Fruit fly (Drosophila melanogaster) whole organism, embryonic: ENCODE measurements around the gene Rfx.

ENCODE experiments used
- ATbp ChIP-seq: fragments of 200-800 bp; sonication (Bioruptor generic); optimal IDR thresholded peaks from 2 replicates; lab custom pipeline; 2017; ENCODE audit warnings: missing biosample characterization, mild to moderate bottlenecking, missing genetic modification characterization, missing genetic modification reagents
- Aef1 ChIP-seq: fragments of 200-800 bp; sonication (Bioruptor generic); IDR thresholded peaks from 3 replicates; pipeline ENCODE4 v1.3.6; 2022; ENCODE audit warnings: missing biosample characterization, missing genetic modification characterization
- Atf6 ChIP-seq: fragments of 200-800 bp; sonication (Bioruptor generic); IDR thresholded peaks from 2 replicates; pipeline ENCODE4 v1.3.6; 2022; ENCODE audit warnings: missing biosample characterization, missing genetic modification characterization
- CG10147 ChIP-seq: fragments of 200-800 bp; sonication (Bioruptor generic); optimal IDR thresholded peaks from 2 replicates; lab custom pipeline; 2019; ENCODE audit warnings: missing biosample characterization, mild to moderate bottlenecking, missing genetic modification characterization, moderate library complexity
- CG10431 ChIP-seq: fragments of 200-800 bp; sonication (Bioruptor generic); optimal IDR thresholded peaks from 3 replicates; lab custom pipeline; 2018; ENCODE audit warnings: missing biosample characterization, mild to moderate bottlenecking, missing genetic modification characterization
- CG11695 ChIP-seq: fragments of 200-800 bp; sonication (Bioruptor generic); IDR thresholded peaks from 3 replicates; pipeline ENCODE4 v1.3.6; 2022; ENCODE audit warnings: missing biosample characterization, missing genetic modification characterization
- CG12219 ChIP-seq: fragments of 200-800 bp; sonication (Bioruptor generic); optimal IDR thresholded peaks from 3 replicates; lab custom pipeline; 2018; ENCODE audit warnings: missing biosample characterization, mild to moderate bottlenecking, missing genetic modification characterization
- CG16779 ChIP-seq: fragments of 200-800 bp; sonication (Bioruptor generic); IDR thresholded peaks from 2 replicates; pipeline ENCODE4 v1.3.6; 2022; ENCODE audit warnings: missing biosample characterization, missing genetic modification characterization
- CG17361 ChIP-seq: fragments of 200-800 bp; sonication (Bioruptor generic); IDR thresholded peaks from 3 replicates; pipeline ENCODE4 v1.3.6; 2022; ENCODE audit warnings: missing biosample characterization, missing genetic modification characterization
- CG2120 ChIP-seq: fragments of 200-800 bp; sonication (Bioruptor generic); optimal IDR thresholded peaks from 3 replicates; lab custom pipeline; 2016; ENCODE audit warnings: missing biosample characterization, missing genetic modification characterization
- CG2678 ChIP-seq: fragments of 200-800 bp; sonication (Bioruptor generic); optimal IDR thresholded peaks from 3 replicates; lab custom pipeline; 2019; ENCODE audit warnings: missing biosample characterization, mild to moderate bottlenecking, missing genetic modification characterization, moderate library complexity
- CG2712 ChIP-seq: fragments of 200-800 bp; optimal IDR thresholded peaks from 3 replicates; lab custom pipeline; 2019; ENCODE audit warnings: missing biosample characterization, mild to moderate bottlenecking, missing genetic modification characterization, moderate library complexity
- CG31365 ChIP-seq: fragments of 200-800 bp; sonication (Bioruptor generic); optimal IDR thresholded peaks from 2 replicates; lab custom pipeline; 2018; ENCODE audit warnings: missing biosample characterization, mild to moderate bottlenecking, missing genetic modification characterization
- CG33213 ChIP-seq: fragments of 200-800 bp; sonication (Bioruptor generic); optimal IDR thresholded peaks from 3 replicates; lab custom pipeline; 2016; ENCODE audit warnings: missing biosample characterization, missing genetic modification characterization
- CG33557 ChIP-seq: fragments of 200-800 bp; sonication (Bioruptor generic); optimal IDR thresholded peaks from 2 replicates; lab custom pipeline; 2019; ENCODE audit warnings: missing biosample characterization, mild to moderate bottlenecking, missing genetic modification characterization, moderate library complexity
- CG3407 ChIP-seq: fragments of 200-800 bp; sonication (Bioruptor generic); optimal IDR thresholded peaks from 2 replicates; lab custom pipeline; 2018; ENCODE audit warnings: missing biosample characterization, mild to moderate bottlenecking, missing genetic modification characterization
- CG34224 ChIP-seq: fragments of 200-800 bp; sonication (Bioruptor generic); IDR thresholded peaks from 3 replicates; pipeline ENCODE4 v1.3.6; 2022; ENCODE audit warnings: missing biosample characterization, missing genetic modification characterization; ENCODE audit not compliant: partially characterized antibody
- CG7745 ChIP-seq: fragments of 200-800 bp; sonication (Bioruptor generic); optimal IDR thresholded peaks from 2 replicates; lab custom pipeline; 2018; ENCODE audit warnings: missing biosample characterization, mild to moderate bottlenecking, missing genetic modification characterization, moderate library complexity
- CG7839 ChIP-seq: fragments of 200-800 bp; sonication (Bioruptor generic); optimal IDR thresholded peaks from 3 replicates; lab custom pipeline; 2018; ENCODE audit warnings: missing biosample characterization, mild to moderate bottlenecking, missing genetic modification characterization, moderate library complexity
- CG9609 ChIP-seq: fragments of 200-800 bp; sonication (Bioruptor generic); optimal IDR thresholded peaks from 3 replicates; lab custom pipeline; 2016; ENCODE audit warnings: missing biosample characterization, missing genetic modification characterization
- CrebB ChIP-seq: fragments of 200-800 bp; sonication (Bioruptor generic); optimal IDR thresholded peaks from 3 replicates; lab custom pipeline; 2018; ENCODE audit warnings: missing biosample characterization, mild to moderate bottlenecking, missing genetic modification characterization
- ERR ChIP-seq: fragments of 200-800 bp; sonication (Bioruptor generic); optimal IDR thresholded peaks from 2 replicates; lab custom pipeline; 2016; ENCODE audit warnings: missing biosample characterization, missing genetic modification characterization
- Eip74EF ChIP-seq, 2 experiments: fragments of 200-800 bp in 1 of 2; fragments of >200 bp in 1 of 2; sonication (Bioruptor generic) in 1 of 2; optimal IDR thresholded peaks; 2 replicates each; lab custom pipeline; 2017 to 2019; ENCODE audit warnings: missing biosample characterization in 2 of 2, missing genetic modification characterization in 2 of 2, mild to moderate bottlenecking in 1 of 2, moderate library complexity in 1 of 2
- Fer1 ChIP-seq: fragments of 200-800 bp; sonication (Bioruptor generic); optimal IDR thresholded peaks from 2 replicates; lab custom pipeline; 2017; ENCODE audit warnings: missing biosample characterization, mild to moderate bottlenecking, missing genetic modification characterization
- H2.0 ChIP-seq: fragments of 200-800 bp; sonication (Bioruptor generic); IDR thresholded peaks from 2 replicates; pipeline ENCODE4 v1.3.6; 2022; ENCODE audit warnings: missing biosample characterization, missing genetic modification characterization
- Hey ChIP-seq: fragments of 200-800 bp; sonication (Bioruptor generic); optimal IDR thresholded peaks from 3 replicates; lab custom pipeline; 2018; ENCODE audit warnings: missing biosample characterization, mild to moderate bottlenecking, missing genetic modification characterization
- Hmx ChIP-seq: fragments of 200-800 bp; sonication (Bioruptor generic); optimal IDR thresholded peaks from 2 replicates; lab custom pipeline; 2016; ENCODE audit warnings: missing biosample characterization, missing genetic modification characterization
- Hr51 ChIP-seq, 2 experiments: fragments of 200-800 bp; sonication (Bioruptor generic); optimal IDR thresholded peaks; 2 replicates in 1 of 2; 3 replicates in 1 of 2; lab custom pipeline; 2016 to 2018; ENCODE audit warnings: missing biosample characterization in 2 of 2, missing genetic modification characterization in 2 of 2, mild to moderate bottlenecking in 1 of 2, moderate library complexity in 1 of 2
- Neu2 ChIP-seq: fragments of 200-800 bp; sonication (Bioruptor generic); optimal IDR thresholded peaks from 3 replicates; lab custom pipeline; 2016; ENCODE audit warnings: missing biosample characterization, missing genetic modification characterization, borderline replicate concordance
- Ptx1 ChIP-seq: fragments of 200-800 bp; sonication (Bioruptor generic); IDR thresholded peaks from 2 replicates; pipeline ENCODE4 v1.3.6; 2022; ENCODE audit warnings: missing biosample characterization, missing genetic modification characterization
- Spps ChIP-seq: fragments of 200-800 bp; sonication (Bioruptor generic); optimal IDR thresholded peaks from 2 replicates; lab custom pipeline; 2018; ENCODE audit warnings: missing biosample characterization, mild to moderate bottlenecking, missing genetic modification characterization
- Stat92E ChIP-seq, 3 experiments: fragments of >200 bp in 2 of 3; fragments of 200-800 bp in 1 of 3; sonication (Bioruptor generic) in 1 of 3; optimal IDR thresholded peaks; 2 replicates each; lab custom pipeline; 2017 to 2019; ENCODE audit warnings: missing biosample characterization in 3 of 3, missing genetic modification characterization in 3 of 3, mild to moderate bottlenecking in 1 of 3, moderate library complexity in 1 of 3
- Taf1 ChIP-seq: fragments of 200-800 bp; sonication (Bioruptor generic); IDR thresholded peaks from 2 replicates; pipeline ENCODE4 v1.3.6; 2022; ENCODE audit warnings: missing biosample characterization, missing genetic modification characterization
- abd-A ChIP-seq: fragments of 200-800 bp; sonication (Bioruptor generic); optimal IDR thresholded peaks from 3 replicates; lab custom pipeline; 2019; ENCODE audit warnings: missing biosample characterization, mild to moderate bottlenecking, missing genetic modification characterization, moderate library complexity
- ac ChIP-seq: fragments of 200-800 bp; sonication (Bioruptor generic); optimal IDR thresholded peaks from 3 replicates; lab custom pipeline; 2017; ENCODE audit warnings: missing biosample characterization, mild to moderate bottlenecking, missing genetic modification characterization
- az2 ChIP-seq: fragments of 200-800 bp; sonication (Bioruptor generic); optimal IDR thresholded peaks from 3 replicates; lab custom pipeline; 2016; ENCODE audit warnings: missing biosample characterization, missing genetic modification characterization
- chinmo ChIP-seq: fragments of 200-800 bp; sonication (Bioruptor generic); IDR thresholded peaks from 4 replicates; pipeline ENCODE4 v1.3.6; 2022; ENCODE audit warnings: missing biosample characterization, missing genetic modification characterization; ENCODE audit not compliant: partially characterized antibody
- croc ChIP-seq: fragments of 200-800 bp; sonication (Bioruptor generic); conservative IDR thresholded peaks from 3 replicates; pipeline ENCODE4 v1.3.6; 2022; ENCODE audit warnings: missing biosample characterization, missing genetic modification characterization
- dimm ChIP-seq: fragments of 200-800 bp; sonication (Bioruptor generic); IDR thresholded peaks from 2 replicates; pipeline ENCODE4 v1.3.6; 2022; ENCODE audit warnings: missing biosample characterization, missing genetic modification characterization
- ftz-f1 ChIP-seq: fragments of 200-800 bp; sonication (Bioruptor generic); optimal IDR thresholded peaks from 2 replicates; lab custom pipeline; 2016; ENCODE audit warnings: missing biosample characterization, missing genetic modification characterization
- gsb-n ChIP-seq: fragments of 200-800 bp; sonication (Bioruptor generic); optimal IDR thresholded peaks from 3 replicates; lab custom pipeline; 2018; ENCODE audit warnings: missing biosample characterization, mild to moderate bottlenecking, missing genetic modification characterization
- hb ChIP-seq: fragments of 200-800 bp; sonication (Bioruptor generic); IDR thresholded peaks from 3 replicates; pipeline ENCODE4 v1.3.6; 2022; ENCODE audit warnings: missing biosample characterization, missing genetic modification characterization; ENCODE audit not compliant: partially characterized antibody
- maf-S ChIP-seq: fragments of 200-800 bp; sonication (Bioruptor generic); optimal IDR thresholded peaks from 2 replicates; lab custom pipeline; 2016; ENCODE audit warnings: missing biosample characterization, missing genetic modification characterization
- nerfin-2 ChIP-seq: fragments of 200-800 bp; sonication (Bioruptor generic); IDR thresholded peaks from 2 replicates; pipeline ENCODE4 v1.3.6; 2022; ENCODE audit warnings: missing biosample characterization, missing genetic modification characterization; ENCODE audit not compliant: partially characterized antibody
- pan ChIP-seq, 4 experiments: fragments of >200 bp in 3 of 4; fragments of 200-800 bp in 1 of 4; sonication (Bioruptor generic) in 1 of 4; optimal IDR thresholded peaks in 3 of 4; IDR thresholded peaks in 1 of 4; 2 replicates each; pipeline versions ENCODE4 v1.3.6 to Lab custom; 2017 to 2022; ENCODE audit warnings: missing biosample characterization in 2 of 4, missing genetic modification characterization in 2 of 4, mixed read lengths in 1 of 4
- pzg ChIP-seq: fragments of 200-800 bp; sonication (Bioruptor generic); optimal IDR thresholded peaks from 3 replicates; lab custom pipeline; 2018; ENCODE audit warnings: missing biosample characterization, mild to moderate bottlenecking, missing genetic modification characterization, moderate library complexity
- ranshi ChIP-seq: fragments of 200-800 bp; sonication (Bioruptor generic); IDR thresholded peaks from 2 replicates; pipeline ENCODE4 v1.3.6; 2022; ENCODE audit warnings: missing biosample characterization, missing genetic modification characterization
- slou ChIP-seq: fragments of 200-800 bp; sonication (Bioruptor generic); optimal IDR thresholded peaks from 3 replicates; lab custom pipeline; 2016; ENCODE audit warnings: missing biosample characterization, missing genetic modification characterization
- tup ChIP-seq: fragments of 200-800 bp; sonication (Bioruptor generic); optimal IDR thresholded peaks from 2 replicates; lab custom pipeline; 2016; ENCODE audit warnings: missing biosample characterization, mild to moderate bottlenecking, missing genetic modification characterization, moderate library complexity
- vvl ChIP-seq: fragments of 200-800 bp; sonication (Bioruptor generic); IDR thresholded peaks from 2 replicates; pipeline ENCODE4 v1.3.6; 2022; ENCODE audit warnings: missing biosample characterization, missing genetic modification characterization

The Rfx gene

DNA sequence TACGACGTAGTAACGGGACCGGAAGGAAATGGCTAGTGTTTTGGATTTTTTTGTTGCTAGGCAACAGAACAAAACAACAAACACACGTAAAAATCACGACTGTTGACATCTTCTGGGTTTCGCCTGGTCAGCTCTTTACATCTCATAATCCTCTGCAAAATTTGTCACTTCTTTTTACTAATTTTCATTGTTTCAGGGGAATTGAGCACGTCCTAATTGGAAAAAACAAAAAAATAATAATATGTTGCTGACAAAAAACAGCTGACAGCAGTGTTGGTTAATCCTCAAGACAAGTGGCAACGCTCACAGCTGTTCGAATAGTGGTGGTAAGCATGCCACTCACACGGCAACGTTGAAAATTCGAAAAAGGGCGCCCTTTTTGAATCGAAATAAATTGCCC lies at the start of gene Rfx (continued):
- no peak for TF ChIP-seq ftz-f1 (GFP tag; lab: Kevin White, UChicago)
- TF ChIP-seq slou (GFP tag; lab: Kevin White, UChicago), result no peak
- no peak for TF ChIP-seq Aef1 (GFP tag; lab: Robert Waterston, UW)
- TF ChIP-seq Eip74EF (GFP tag; optimal IDR thresholded peaks at IDR 0.05; lab: Kevin White, UChicago), result peak in 1 of 2 experiments; percentile 50
- TF ChIP-seq CG7745 (tag; lab: Kevin White, UChicago), result no peak
- no peak for TF ChIP-seq CG17361
- TF ChIP-seq CG33213 (GFP tag; lab: Kevin White, UChicago), result no peak
- TF ChIP-seq dimm (GFP tag; lab: Robert Waterston, UW), result no peak
- TF ChIP-seq CG11695 (GFP tag; lab: Robert Waterston, UW), result no peak
- no peak for TF ChIP-seq croc
- TF ChIP-seq maf-S (GFP tag; lab: Kevin White, UChicago), result no peak
- no peak for TF ChIP-seq nerfin-2 (GFP tag; lab: Robert Waterston, UW)
- no peak for TF ChIP-seq Ptx1 (GFP tag; lab: Robert Waterston, UW)
- TF ChIP-seq CG16779 (GFP tag; lab: Robert Waterston, UW), result no peak
- TF ChIP-seq CG12219 (GFP tag; lab: Kevin White, UChicago), result no peak
- TF ChIP-seq CG10431 (GFP tag; lab: Kevin White, UChicago), result no peak
- no peak for TF ChIP-seq H2.0 (GFP tag; lab: Robert Waterston, UW)
- no peak for TF ChIP-seq Atf6 (GFP tag; lab: Robert Waterston, UW)
- peak; percentile 88 for TF ChIP-seq pzg (GFP tag; lab: Kevin White, UChicago)
- peak; percentile 34 for TF ChIP-seq CrebB (tag; lab: Kevin White, UChicago)
- no peak for TF ChIP-seq Stat92E (GFP tag; optimal IDR thresholded peaks at IDR 0.05; lab: Kevin White, UChicago)
- TF ChIP-seq CG3407 (GFP tag; lab: Kevin White, UChicago), result no peak
- no peak for TF ChIP-seq chinmo (GFP tag; lab: Robert Waterston, UW)
- TF ChIP-seq CG7839 (tag; lab: Kevin White, UChicago), result no peak
- TF ChIP-seq CG34224 (GFP tag; lab: Robert Waterston, UW), result no peak
- TF ChIP-seq Spps, result no peak
- no peak for TF ChIP-seq ranshi (GFP tag; lab: Robert Waterston, UW)
- TF ChIP-seq CG31365 (tag; lab: Kevin White, UChicago), result no peak
- TF ChIP-seq CG9609 (GFP tag; lab: Kevin White, UChicago), result no peak
- TF ChIP-seq ac, result no peak
- peak in 1 of 2 experiments; percentile 26 for TF ChIP-seq Hr51 (GFP tag; optimal IDR thresholded peaks at IDR 0.05; lab: Kevin White, UChicago)
- peak; percentile 53 for TF ChIP-seq CG2712 (tag; lab: Kevin White, UChicago)
- no peak for TF ChIP-seq Neu2 (GFP tag; lab: Kevin White, UChicago)
- peak; percentile 24 for TF ChIP-seq CG2678 (tag; lab: Kevin White, UChicago)
- no peak for TF ChIP-seq pan (optimal IDR thresholded peaks at IDR 0.05; lab: Kevin White, UChicago)
- no peak for TF ChIP-seq pan (GFP tag; optimal IDR thresholded peaks at IDR 0.05 in 1 of 2, IDR thresholded peaks at IDR 0.05 in 1 of 2)
- TF ChIP-seq CG2120, result peak; percentile 59
- no peak for TF ChIP-seq Taf1 (GFP tag; lab: Robert Waterston, UW)
- no peak for TF ChIP-seq tup (GFP tag; lab: Kevin White, UChicago)
- no peak for TF ChIP-seq ERR (GFP tag; lab: Kevin White, UChicago)
- TF ChIP-seq vvl (GFP tag; lab: Robert Waterston, UW), result no peak
- no peak for TF ChIP-seq Hey (tag; lab: Kevin White, UChicago)
- TF ChIP-seq gsb-n (tag; lab: Kevin White, UChicago), result peak; percentile 36
- TF ChIP-seq CG33557, result no peak
- no peak for TF ChIP-seq Hmx
- no peak for TF ChIP-seq az2
- no peak for TF ChIP-seq CG10147
- TF ChIP-seq abd-A (tag; lab: Kevin White, UChicago), result no peak
- peak; percentile 63 for TF ChIP-seq Fer1 (GFP tag; lab: Kevin White, UChicago)
- TF ChIP-seq hb (GFP tag; lab: Robert Waterston, UW), result no peak
- no peak for TF ChIP-seq ATbp
